Fruit fly (Drosophila melanogaster) whole organism, embryonic: ENCODE data around the gene pros.

Source experiments
- Ada2b ChIP-seq: fragments of 200-800 bp; sonication (Bioruptor generic); IDR thresholded peaks from 2 replicates; pipeline ENCODE4 v1.3.6; 2022; ENCODE audit warnings: missing biosample characterization, missing genetic modification characterization
- Adf1 ChIP-seq: fragments of 200-800 bp; sonication (Bioruptor generic); IDR thresholded peaks from 2 replicates; pipeline ENCODE4 v1.3.6; 2022; ENCODE audit warnings: missing biosample characterization, missing genetic modification characterization
- Asciz ChIP-seq: fragments of 200-800 bp; sonication (Bioruptor generic); optimal IDR thresholded peaks from 2 replicates; lab custom pipeline; 2017; ENCODE audit warnings: missing biosample characterization, mild to moderate bottlenecking, missing genetic modification characterization, missing genetic modification reagents
- Atf-2 ChIP-seq: fragments of 200-800 bp; sonication (Bioruptor generic); optimal IDR thresholded peaks from 2 replicates; lab custom pipeline; 2016; ENCODE audit warnings: missing biosample characterization, missing genetic modification characterization
- Atf3 ChIP-seq: fragments of 200-800 bp; sonication (Bioruptor generic); optimal IDR thresholded peaks from 3 replicates; lab custom pipeline; 2016; ENCODE audit warnings: missing biosample characterization, missing genetic modification characterization
- B-H1 ChIP-seq: fragments of 200-800 bp; sonication (Bioruptor generic); IDR thresholded peaks from 3 replicates; pipeline ENCODE4 v1.3.6; 2022; ENCODE audit warnings: missing biosample characterization, missing genetic modification characterization
- CG10267 ChIP-seq: fragments of 200-800 bp; sonication (Bioruptor generic); optimal IDR thresholded peaks from 2 replicates; lab custom pipeline; 2018; ENCODE audit warnings: missing biosample characterization, mild to moderate bottlenecking, missing genetic modification characterization, moderate library complexity
- CG10565 ChIP-seq: fragments of 200-800 bp; sonication (Bioruptor generic); optimal IDR thresholded peaks from 3 replicates; lab custom pipeline; 2016; ENCODE audit warnings: missing biosample characterization, mild to moderate bottlenecking, missing genetic modification characterization
- CG10979 ChIP-seq: fragments of 200-800 bp; sonication (Bioruptor generic); optimal IDR thresholded peaks from 2 replicates; lab custom pipeline; 2018; ENCODE audit warnings: missing biosample characterization, mild to moderate bottlenecking, missing genetic modification characterization, moderate library complexity
- CG11398 ChIP-seq: fragments of 200-800 bp; sonication (Bioruptor generic); optimal IDR thresholded peaks from 2 replicates; lab custom pipeline; 2016; ENCODE audit warnings: missing biosample characterization, missing genetic modification characterization
- CG11695 ChIP-seq: fragments of 200-800 bp; sonication (Bioruptor generic); IDR thresholded peaks from 3 replicates; pipeline ENCODE4 v1.3.6; 2022; ENCODE audit warnings: missing biosample characterization, missing genetic modification characterization
- CG12299 ChIP-seq: fragments of 200-800 bp; sonication (Bioruptor generic); optimal IDR thresholded peaks from 2 replicates; lab custom pipeline; 2018; ENCODE audit warnings: missing biosample characterization, mild to moderate bottlenecking, missing genetic modification characterization
- CG17385 ChIP-seq: fragments of 200-800 bp; sonication (Bioruptor generic); optimal IDR thresholded peaks from 3 replicates; lab custom pipeline; 2018; ENCODE audit warnings: missing biosample characterization, mild to moderate bottlenecking, missing genetic modification characterization
- CG1792 ChIP-seq: fragments of 200-800 bp; sonication (Bioruptor generic); optimal IDR thresholded peaks from 2 replicates; lab custom pipeline; 2016; ENCODE audit warnings: missing biosample characterization, missing genetic modification characterization
- CG2712 ChIP-seq: fragments of 200-800 bp; optimal IDR thresholded peaks from 3 replicates; lab custom pipeline; 2019; ENCODE audit warnings: missing biosample characterization, mild to moderate bottlenecking, missing genetic modification characterization, moderate library complexity
- CG3726 ChIP-seq: fragments of 200-800 bp; sonication (Bioruptor generic); IDR thresholded peaks from 3 replicates; pipeline ENCODE4, ENCODE4 v1.3.6; 2022; ENCODE audit warnings: missing biosample characterization, missing genetic modification characterization
- CG4730 ChIP-seq: fragments of 200-800 bp; sonication (Bioruptor generic); IDR thresholded peaks from 2 replicates; pipeline ENCODE4 v1.3.6; 2022; ENCODE audit warnings: missing biosample characterization, missing genetic modification characterization
- CG6272 ChIP-seq: fragments of 200-800 bp; sonication (Bioruptor generic); IDR thresholded peaks from 2 replicates; pipeline ENCODE4 v1.3.6; 2022; ENCODE audit warnings: missing biosample characterization, missing genetic modification characterization
- CG7372 ChIP-seq: fragments of 200-800 bp; sonication (Bioruptor generic); IDR thresholded peaks from 2 replicates; pipeline ENCODE4 v1.3.6; 2022; ENCODE audit warnings: missing biosample characterization, missing genetic modification characterization
- CG7556 ChIP-seq: fragments of 200-800 bp; sonication (Bioruptor generic); optimal IDR thresholded peaks from 2 replicates; lab custom pipeline; 2017; ENCODE audit warnings: missing biosample characterization, mild to moderate bottlenecking, missing genetic modification characterization
- CG9437 ChIP-seq: fragments of 200-800 bp; sonication (Bioruptor generic); optimal IDR thresholded peaks from 2 replicates; lab custom pipeline; 2018; ENCODE audit warnings: missing biosample characterization, mild to moderate bottlenecking, missing genetic modification characterization
- CTCF ChIP-seq: fragments of 200-800 bp; sonication (Bioruptor generic); optimal IDR thresholded peaks from 2 replicates; lab custom pipeline; 2017; ENCODE audit warnings: missing biosample characterization, mild to moderate bottlenecking, missing genetic modification characterization, moderate library complexity
- Camta ChIP-seq: fragments of 200-800 bp; sonication (Bioruptor generic); optimal IDR thresholded peaks from 2 replicates; lab custom pipeline; 2016; ENCODE audit warnings: missing biosample characterization, missing genetic modification characterization
- Dp ChIP-seq: fragments of 200-800 bp; sonication (Bioruptor generic); optimal IDR thresholded peaks from 2 replicates; lab custom pipeline; 2018; ENCODE audit warnings: missing biosample characterization, mild to moderate bottlenecking, missing genetic modification characterization, moderate library complexity
- HmgZ ChIP-seq: fragments of 200-800 bp; sonication (Bioruptor generic); optimal IDR thresholded peaks from 2 replicates; lab custom pipeline; 2018; ENCODE audit warnings: missing biosample characterization, mild to moderate bottlenecking, missing genetic modification characterization
- Hmx ChIP-seq: fragments of 200-800 bp; sonication (Bioruptor generic); optimal IDR thresholded peaks from 2 replicates; lab custom pipeline; 2016; ENCODE audit warnings: missing biosample characterization, missing genetic modification characterization
- Mad ChIP-seq: fragments of 200-800 bp; sonication (Bioruptor generic); optimal IDR thresholded peaks from 2 replicates; lab custom pipeline; 2016; ENCODE audit warnings: missing biosample characterization, missing genetic modification characterization
- Meics ChIP-seq: fragments of 200-800 bp; sonication (Bioruptor generic); optimal IDR thresholded peaks from 2 replicates; lab custom pipeline; 2017; ENCODE audit warnings: missing biosample characterization, mild to moderate bottlenecking, missing genetic modification characterization
- Oli ChIP-seq: fragments of 200-800 bp; sonication (Bioruptor generic); optimal IDR thresholded peaks from 2 replicates; lab custom pipeline; 2018; ENCODE audit warnings: missing biosample characterization, mild to moderate bottlenecking, missing genetic modification characterization, moderate library complexity
- Sry-δ ChIP-seq: fragments of 200-800 bp; sonication (Bioruptor generic); optimal IDR thresholded peaks from 2 replicates; lab custom pipeline; 2016; ENCODE audit warnings: missing biosample characterization, missing genetic modification characterization
- Usf ChIP-seq: fragments of 200-800 bp; sonication (Bioruptor generic); optimal IDR thresholded peaks from 2 replicates; lab custom pipeline; 2017; ENCODE audit warnings: missing genotype, missing biosample characterization, missing genetic modification characterization
- amos ChIP-seq: fragments of 200-800 bp; sonication (Bioruptor generic); IDR thresholded peaks from 2 replicates; pipeline ENCODE4 v1.3.6; 2022; ENCODE audit warnings: missing biosample characterization, missing genetic modification characterization; ENCODE audit not compliant: partially characterized antibody
- bcd ChIP-seq: fragments of 200-800 bp; sonication (Bioruptor generic); optimal IDR thresholded peaks from 2 replicates; lab custom pipeline; 2017; ENCODE audit warnings: missing biosample characterization, mild to moderate bottlenecking, missing genetic modification characterization
- btn ChIP-seq: fragments of 200-800 bp; sonication (Bioruptor generic); optimal IDR thresholded peaks from 2 replicates; lab custom pipeline; 2016; ENCODE audit warnings: missing biosample characterization, missing genetic modification characterization
- cad ChIP-seq: fragments of >200 bp; optimal IDR thresholded peaks from 2 replicates; lab custom pipeline; 2017; ENCODE audit warnings: missing biosample characterization, missing genetic modification characterization
- ci ChIP-seq: fragments of 200-800 bp; sonication (Bioruptor generic); IDR thresholded peaks from 3 replicates; pipeline ENCODE4 v1.3.6; 2022; ENCODE audit warnings: missing biosample characterization, missing genetic modification characterization
- cwo ChIP-seq: fragments of 200-800 bp; sonication (Bioruptor generic); optimal IDR thresholded peaks from 3 replicates; lab custom pipeline; 2017; ENCODE audit warnings: missing biosample characterization, missing genetic modification characterization, mild to moderate bottlenecking, moderate library complexity, missing genetic modification reagents
- emc ChIP-seq: fragments of 200-800 bp; sonication (Bioruptor generic); optimal IDR thresholded peaks from 2 replicates; lab custom pipeline; 2016; ENCODE audit warnings: missing biosample characterization, missing genetic modification characterization
- ewg ChIP-seq: fragments of 200-800 bp; sonication (Bioruptor generic); optimal IDR thresholded peaks from 3 replicates; lab custom pipeline; 2017; ENCODE audit warnings: mild to moderate bottlenecking, missing biosample characterization, missing genetic modification reagents, missing genetic modification characterization
- gcm2 ChIP-seq: fragments of 200-800 bp; sonication (Bioruptor generic); optimal IDR thresholded peaks from 2 replicates; lab custom pipeline; 2016; ENCODE audit warnings: missing biosample characterization, missing genetic modification characterization
- grau ChIP-seq: fragments of 200-800 bp; optimal IDR thresholded peaks from 3 replicates; lab custom pipeline; 2019; ENCODE audit warnings: missing biosample characterization, mild to moderate bottlenecking, missing genetic modification characterization, moderate library complexity
- gt ChIP-seq: fragments of 200-800 bp; sonication (Bioruptor generic); IDR thresholded peaks from 2 replicates; pipeline ENCODE4 v1.3.6; 2022; ENCODE audit warnings: missing biosample characterization, missing genetic modification characterization
- inv ChIP-seq: fragments of 200-800 bp; sonication (Bioruptor generic); IDR thresholded peaks from 2 replicates; pipeline ENCODE4 v1.3.6; 2022; ENCODE audit warnings: missing biosample characterization, missing genetic modification characterization; ENCODE audit not compliant: partially characterized antibody
- lab ChIP-seq: fragments of 200-800 bp; sonication (Bioruptor generic); optimal IDR thresholded peaks from 3 replicates; lab custom pipeline; 2017; ENCODE audit warnings: missing biosample characterization, missing genetic modification characterization, mild to moderate bottlenecking, moderate library complexity, missing genetic modification reagents
- lbe ChIP-seq: fragments of 200-800 bp; sonication (Bioruptor generic); optimal IDR thresholded peaks from 2 replicates; lab custom pipeline; 2016; ENCODE audit warnings: missing biosample characterization, mild to moderate bottlenecking, missing genetic modification characterization
- pan ChIP-seq, 4 experiments: fragments of >200 bp in 3 of 4; fragments of 200-800 bp in 1 of 4; sonication (Bioruptor generic) in 1 of 4; optimal IDR thresholded peaks in 3 of 4; IDR thresholded peaks in 1 of 4; 2 replicates each; pipeline versions ENCODE4 v1.3.6 to Lab custom; 2017 to 2022; ENCODE audit warnings: missing biosample characterization in 2 of 4, missing genetic modification characterization in 2 of 4, mixed read lengths in 1 of 4
- pum ChIP-seq: fragments of 200-800 bp; sonication (Bioruptor generic); optimal IDR thresholded peaks from 2 replicates; lab custom pipeline; 2016; ENCODE audit warnings: missing biosample characterization, missing genetic modification characterization
- run ChIP-seq: fragments of 200-800 bp; sonication (Bioruptor generic); optimal IDR thresholded peaks from 3 replicates; lab custom pipeline; 2018; ENCODE audit warnings: missing biosample characterization, mild to moderate bottlenecking, missing genetic modification characterization
- sr ChIP-seq: fragments of 200-800 bp; sonication (Bioruptor generic); IDR thresholded peaks from 3 replicates; pipeline ENCODE4 v1.3.6; 2022; ENCODE audit warnings: missing biosample characterization, missing genetic modification characterization
- unc-4 ChIP-seq: fragments of 200-800 bp; sonication (Bioruptor generic); IDR thresholded peaks from 2 replicates; pipeline ENCODE4 v1.3.6; 2022; ENCODE audit warnings: missing biosample characterization, missing genetic modification characterization; ENCODE audit not compliant: partially characterized antibody
- zf30C ChIP-seq: fragments of 200-800 bp; sonication (Bioruptor generic); optimal IDR thresholded peaks from 3 replicates; lab custom pipeline; 2018; ENCODE audit warnings: missing biosample characterization, mild to moderate bottlenecking, missing genetic modification characterization

pros gene

dm6 chr3R:11372053-11373016 is 44.1 kb downstream of the pros start (continued):
- TF ChIP-seq CG11695 (0 out of 3 replicates have a peak, but pooled peaks have one; percentile 16), CTCF (GFP tag; lab: Kevin White, UChicago) (peak; percentile 28), CG11398 (GFP tag; lab: Kevin White, UChicago) (peak; percentile 33), ewg (GFP tag; lab: Kevin White, UChicago) (peak; percentile 40), CG4730 (GFP tag; lab: Robert Waterston, UW) (no peak), gt (GFP tag; lab: Robert Waterston, UW) (no peak), ci (GFP tag; lab: Robert Waterston, UW) (peak; percentile 73; the same call in 2 of the 3 replicates), cwo (GFP tag; lab: Kevin White, UChicago) (no peak), Ada2b (GFP tag; lab: Robert Waterston, UW) (no peak), CG17385 (no peak), run (tag; lab: Kevin White, UChicago) (no peak), amos (peak; percentile 32), Camta (peak; percentile 14), pum (GFP tag; lab: Kevin White, UChicago) (no peak), Adf1 (GFP tag; lab: Robert Waterston, UW) (peak; percentile 98), unc-4 (0 out of 2 replicates have a peak, but pooled peaks have one; percentile 19), Atf-2 (no peak), inv (GFP tag; lab: Robert Waterston, UW) (no peak), CG10565 (GFP tag; lab: Kevin White, UChicago) (no peak), zf30C (no peak), Atf3 (GFP tag; lab: Kevin White, UChicago) (peak; percentile 16), CG7556 (GFP tag; lab: Kevin White, UChicago) (no peak), lbe (GFP tag; lab: Kevin White, UChicago) (no peak), pan (optimal IDR thresholded peaks at IDR 0.05; lab: Kevin White, UChicago) (no peak), pan (GFP tag; optimal IDR thresholded peaks at IDR 0.05 in 1 of 2, IDR thresholded peaks at IDR 0.05 in 1 of 2) (peak in 1 of 2 experiments; percentile 19), btn (peak; percentile 34), sr (GFP tag; lab: Robert Waterston, UW) (0 out of 3 replicates have a peak, but pooled peaks have one; percentile 21), Meics (GFP tag; lab: Kevin White, UChicago) (no peak), CG6272 (GFP tag; lab: Robert Waterston, UW) (0 out of 2 replicates have a peak, but pooled peaks have one; percentile 28), CG7372 (0 out of 2 replicates have a peak, but pooled peaks have one; percentile 4), CG9437 (GFP tag; lab: Kevin White, UChicago) (no peak), bcd (no peak), HmgZ (tag; lab: Kevin White, UChicago) (no peak), lab (GFP tag; lab: Kevin White, UChicago) (peak; percentile 34), Usf (GFP tag; lab: Kevin White, UChicago) (no peak), CG10267 (tag; lab: Kevin White, UChicago) (peak; percentile 14), CG1792 (GFP tag; lab: Kevin White, UChicago) (no peak), Asciz (GFP tag; lab: Kevin White, UChicago) (no peak), gcm2 (GFP tag; lab: Kevin White, UChicago) (no peak)

- TF ChIP-seq Mad (GFP tag; lab: Kevin White, UChicago): no peak
- no peak for TF ChIP-seq Sry-δ (GFP tag; lab: Kevin White, UChicago)
- no peak for TF ChIP-seq Dp (GFP tag; lab: Kevin White, UChicago)
- no peak for TF ChIP-seq B-H1 (GFP tag; lab: Robert Waterston, UW)
- no peak for TF ChIP-seq CG12299 (tag; lab: Kevin White, UChicago)
- TF ChIP-seq CG2712 (tag; lab: Kevin White, UChicago): no peak
- no peak for TF ChIP-seq CG3726 (GFP tag; lab: Robert Waterston, UW)
- no peak for TF ChIP-seq Oli
- TF ChIP-seq CG10979 (tag; lab: Kevin White, UChicago): no peak
- no peak for TF ChIP-seq Hmx
- no peak for TF ChIP-seq grau (tag; lab: Kevin White, UChicago)
- no peak for TF ChIP-seq cad (GFP tag; lab: Kevin White, UChicago)
- TF ChIP-seq emc (GFP tag; lab: Kevin White, UChicago): no peak
These were observed 46.9 kb downstream of the pros start for dm6 chr3R:11375142-11375541.
